Fruit fly (Drosophila melanogaster): ENCODE results near the gene CG31373.

Gene CG31373

DNA sequence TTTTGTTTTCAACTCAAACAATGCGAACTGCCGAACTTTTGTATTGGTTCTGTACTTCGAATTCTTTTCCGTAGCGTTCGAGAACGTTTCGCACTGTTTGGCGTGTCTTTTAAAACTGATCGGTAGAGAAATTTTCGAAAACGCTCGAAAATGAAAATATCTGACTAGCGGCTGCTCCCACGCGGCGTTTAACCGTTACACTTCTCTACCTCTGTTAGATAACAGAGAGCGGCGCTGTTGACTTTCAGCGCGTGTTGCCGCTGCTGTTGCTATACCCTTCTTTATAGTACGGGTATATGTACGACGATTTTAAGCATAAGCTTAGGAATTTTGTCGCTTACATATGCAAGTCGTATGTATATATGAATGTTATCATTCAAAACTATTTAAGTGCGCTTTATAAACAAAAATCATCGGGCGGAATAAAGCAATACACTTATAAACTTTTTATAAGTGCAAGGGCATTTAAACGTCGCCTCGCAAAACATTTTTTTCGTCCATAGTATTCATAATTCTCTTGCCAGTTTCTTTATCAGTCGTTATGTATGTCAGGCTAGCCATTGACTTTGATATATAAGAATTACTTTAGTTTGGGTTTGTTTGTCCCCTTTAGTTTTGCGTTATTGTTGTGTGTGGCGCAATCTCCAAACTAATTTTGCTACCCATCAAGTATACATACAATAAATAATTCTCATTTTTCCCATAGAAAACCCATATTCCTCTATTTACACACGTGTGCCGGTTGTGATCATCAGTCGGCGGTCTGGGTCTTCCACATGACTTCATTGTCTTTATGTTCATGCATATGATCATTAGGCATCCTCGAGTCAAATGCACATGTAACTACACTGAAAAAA lies 28.1 kb downstream of the CG31373 start, which contains the start of gene Phyhd1 (continued):
- TF ChIP-seq CG10959 (GFP tag; IDR thresholded peaks at IDR 0.05) (peak; percentile 97), Sox100B (GFP tag; optimal IDR thresholded peaks at IDR 0.05) (peak; percentile 89), Oaz (GFP tag; IDR thresholded peaks at IDR 0.05) (peak; percentile 89), CG3163 (GFP tag; optimal IDR thresholded peaks at IDR 0.05) (peak; percentile 85), CkIIα-i1 (GFP tag; IDR thresholded peaks at IDR 0.05) (0 out of 2 replicates have a peak, but pooled peaks have one; percentile 50), Hr78 (GFP tag; optimal IDR thresholded peaks at IDR 0.05) (peak in 1 of 2 experiments; percentile 87), HHEX (GFP tag; optimal IDR thresholded peaks at IDR 0.05) (peak; percentile 88), zf30C (GFP tag; optimal IDR thresholded peaks at IDR 0.05) (no peak), CG8944 (GFP tag; optimal IDR thresholded peaks at IDR 0.05) (peak; percentile 94), br (optimal IDR thresholded peaks at IDR 0.05) (no peak), Camta (GFP tag; optimal IDR thresholded peaks at IDR 0.05) (peak; percentile 89), Dip2 (GFP tag; IDR thresholded peaks at IDR 0.05) (peak; percentile 34; the same call in 1 of the 2 replicates), ato (GFP tag; IDR thresholded peaks at IDR 0.05; ENCODE audit: partially characterized antibody) (no peak), stwl (tag; optimal IDR thresholded peaks at IDR 0.05) (peak; percentile 58), fd96Cb (tag; optimal IDR thresholded peaks at IDR 0.05) (peak; percentile 97), fu2 (GFP tag; optimal IDR thresholded peaks at IDR 0.05) (peak; percentile 92), CG6272 (GFP tag; IDR thresholded peaks at IDR 0.05) (peak; percentile 89), croc (GFP tag; conservative IDR thresholded peaks at IDR 0.05) (peak; percentile 84), knrl (GFP tag; IDR thresholded peaks at IDR 0.05; ENCODE audit: partially characterized antibody) (no peak), H2.0 (GFP tag; IDR thresholded peaks at IDR 0.05) (peak; percentile 94), CG17912 (GFP tag; optimal IDR thresholded peaks at IDR 0.05) (no peak), CG15011 (GFP tag; optimal IDR thresholded peaks at IDR 0.05) (peak; percentile 89), sens (GFP tag) (peak; percentile 98), dmrt11E (tag; optimal IDR thresholded peaks at IDR 0.05) (peak; percentile 94), Fer2 (tag; optimal IDR thresholded peaks at IDR 0.05) (peak; percentile 79), HLH54F (GFP tag; optimal IDR thresholded peaks at IDR 0.05) (peak; percentile 94), CG9876 (GFP tag; optimal IDR thresholded peaks at IDR 0.05) (peak; percentile 87), Hmr (GFP tag; optimal IDR thresholded peaks at IDR 0.05) (peak; percentile 97), tup (GFP tag; optimal IDR thresholded peaks at IDR 0.05) (peak; percentile 85), Dek (tag; optimal IDR thresholded peaks at IDR 0.05) (peak; percentile 94), ac (GFP tag; optimal IDR thresholded peaks at IDR 0.05) (peak; percentile 81), CG1602 (GFP tag; optimal IDR thresholded peaks at IDR 0.05) (peak; percentile 95), Hr3 (GFP tag; optimal IDR thresholded peaks at IDR 0.05) (peak; percentile 94), CG3726 (GFP tag; IDR thresholded peaks at IDR 0.05) (peak; percentile 89), CG10267 (tag; optimal IDR thresholded peaks at IDR 0.05) (peak; percentile 87), pzg (GFP tag; optimal IDR thresholded peaks at IDR 0.05) (peak; percentile 21), Bgb (GFP tag; IDR thresholded peaks at IDR 0.05; ENCODE audit: partially characterized antibody) (no peak), Lim3 (GFP tag; IDR thresholded peaks at IDR 0.05) (peak; percentile 82; the same call in 1 of the 2 replicates), CG10366 (GFP tag; IDR thresholded peaks at IDR 0.05) (peak; percentile 93), jumu (GFP tag; optimal IDR thresholded peaks at IDR 0.05) (peak; percentile 94), CG10147 (GFP tag; optimal IDR thresholded peaks at IDR 0.05) (peak; percentile 85), Ptx1 (GFP tag; IDR thresholded peaks at IDR 0.05) (peak; percentile 95), tap (tag; optimal IDR thresholded peaks at IDR 0.05) (peak; percentile 93), vfl (GFP tag; optimal IDR thresholded peaks at IDR 0.05) (peak; percentile 95), CG12219 (GFP tag; optimal IDR thresholded peaks at IDR 0.05) (peak; percentile 94), dmrt99B (tag; optimal IDR thresholded peaks at IDR 0.05) (peak; percentile 95), CG15073 (GFP tag; optimal IDR thresholded peaks at IDR 0.05) (peak; percentile 75), nmo (GFP tag; optimal IDR thresholded peaks at IDR 0.05) (peak; percentile 96), CG3407 (GFP tag; optimal IDR thresholded peaks at IDR 0.05) (peak; percentile 93)

All from whole organism, embryonic.